Worm (Caenorhabditis elegans): ENCODE measurements around the gene F49E8.6.

F49E8.6 gene

DNA sequence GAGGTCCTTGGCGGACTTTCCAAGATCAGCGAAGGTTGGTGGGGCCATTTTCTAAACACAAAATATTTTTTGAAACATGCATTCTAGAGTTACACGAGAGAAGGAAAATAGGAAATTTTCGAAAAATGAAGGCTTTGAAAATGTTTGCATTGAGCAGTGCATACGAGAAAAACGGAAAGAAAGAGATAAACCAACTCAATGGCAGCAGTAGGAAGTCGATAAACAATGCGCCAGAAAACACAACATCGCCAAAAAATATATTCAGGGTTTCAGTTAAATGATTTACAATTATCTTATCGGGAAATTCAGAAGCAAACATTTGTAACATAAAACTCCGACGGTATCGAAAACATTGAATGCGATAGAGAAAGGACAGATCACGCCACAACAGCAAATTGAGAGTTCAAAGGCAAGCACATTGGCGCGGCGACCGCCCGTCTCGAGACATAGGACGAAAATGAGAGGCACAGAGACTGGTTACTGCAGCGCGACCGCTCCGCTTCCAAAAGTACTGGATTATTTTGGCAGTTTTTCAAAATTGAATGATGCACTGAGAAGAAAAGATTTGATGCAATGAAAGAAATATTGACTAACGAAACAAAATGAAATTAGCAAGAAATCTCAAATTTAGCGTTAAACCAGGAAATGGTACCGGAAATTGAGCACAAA, 46.5 kb downstream of the F49E8.6 start, which contains the start of the genes vdac-1 and R05G6.5 (continued):
- TF ChIP-seq ztf-18 (tag; optimal IDR thresholded peaks at IDR 0.05), result peak; percentile 42
- no peak for TF ChIP-seq lir-1 (GFP tag; conservative IDR thresholded peaks at IDR 0.05)
- peak; percentile 45 for TF ChIP-seq repo-1 (tag; optimal IDR thresholded peaks at IDR 0.05)
- TF ChIP-seq madf-6 (GFP tag; IDR thresholded peaks at IDR 0.05), result peak; percentile 45; the same call in 1 of the 2 replicates
- TF ChIP-seq zfh-2 (GFP tag; conservative IDR thresholded peaks at IDR 0.05), result no peak; the same call in none of the 2 replicates
- TF ChIP-seq atf-7 (tag; optimal IDR thresholded peaks at IDR 0.05), result peak; percentile 44
- TF ChIP-seq B0019.2 (GFP tag; conservative IDR thresholded peaks at IDR 0.05), result no peak
- TF ChIP-seq sdz-38 (tag; optimal IDR thresholded peaks at IDR 0.05), result no peak
- TF ChIP-seq athp-1 (tag; optimal IDR thresholded peaks at IDR 0.05), result peak; percentile 38
- peak; percentile 54; the same call in 1 of the 2 replicates for TF ChIP-seq K11D2.4 (GFP tag; IDR thresholded peaks at IDR 0.05)
- peak; percentile 80 for TF ChIP-seq attf-5 (GFP tag; optimal IDR thresholded peaks at IDR 0.05)
- no peak for TF ChIP-seq aptf-3 (GFP tag; IDR thresholded peaks at IDR 0.05)
- no peak for TF ChIP-seq B0261.1 (tag; optimal IDR thresholded peaks at IDR 0.05)
- no peak for TF ChIP-seq nhr-179 (tag; optimal IDR thresholded peaks at IDR 0.05)
- TF ChIP-seq ztf-25 (GFP tag; IDR thresholded peaks at IDR 0.05), result no peak
- no peak for TF ChIP-seq unc-130 (GFP tag; optimal IDR thresholded peaks at IDR 0.05)
- no peak for TF ChIP-seq bed-2 (GFP tag; IDR thresholded peaks at IDR 0.05)
- no peak; the same call in 1 of the 2 replicates for TF ChIP-seq Y67H2A.10 (GFP tag; conservative IDR thresholded peaks at IDR 0.05)
- TF ChIP-seq zim-3 (tag; optimal IDR thresholded peaks at IDR 0.05), result no peak
- no peak for TF ChIP-seq let-526 (GFP tag; IDR thresholded peaks at IDR 0.05)
- no peak for TF ChIP-seq snpc-1.1 (tag; optimal IDR thresholded peaks at IDR 0.05; ENCODE audit: insufficient read depth)
- no peak for TF ChIP-seq nhr-120 (GFP tag; IDR thresholded peaks at IDR 0.05)
- TF ChIP-seq F39B2.1 (GFP tag; IDR thresholded peaks at IDR 0.05), result no peak
- TF ChIP-seq T26A5.8 (tag; optimal IDR thresholded peaks at IDR 0.05), result no peak
- no peak for TF ChIP-seq ceh-91 (GFP tag; IDR thresholded peaks at IDR 0.05)
- peak; percentile 35 for TF ChIP-seq F52B5.7 (tag; optimal IDR thresholded peaks at IDR 0.05)
- no peak for TF ChIP-seq nhr-90 (tag; optimal IDR thresholded peaks at IDR 0.05)
- no peak for TF ChIP-seq sptf-2 (GFP tag; optimal IDR thresholded peaks at IDR 0.05)
- TF ChIP-seq nfya-2 (GFP tag; IDR thresholded peaks at IDR 0.05), result no peak
- no peak for TF ChIP-seq ccch-3 (GFP tag; optimal IDR thresholded peaks at IDR 0.05)
- TF ChIP-seq mcd-1 (GFP tag; IDR thresholded peaks at IDR 0.05), result peak; percentile 75
- no peak for TF ChIP-seq F57C9.4 (tag; optimal IDR thresholded peaks at IDR 0.05)
- peak; percentile 65 for TF ChIP-seq somi-1 (GFP tag; optimal IDR thresholded peaks at IDR 0.05)
- TF ChIP-seq egl-44 (GFP tag; IDR thresholded peaks at IDR 0.05), result no peak
- TF ChIP-seq ama-1 (optimal IDR thresholded peaks at IDR 0.05), result no peak
- no peak for TF ChIP-seq ama-1 (GFP tag; optimal IDR thresholded peaks at IDR 0.05)
- no peak for TF ChIP-seq hmg-20 (GFP tag; IDR thresholded peaks at IDR 0.05)
- no peak for TF ChIP-seq nfya-1 (tag; optimal IDR thresholded peaks at IDR 0.05; ENCODE audit: borderline replicate concordance, insufficient read depth)
- no peak for TF ChIP-seq D2030.7 (GFP tag; IDR thresholded peaks at IDR 0.05)
- TF ChIP-seq nhr-80 (tag; optimal IDR thresholded peaks at IDR 0.05), result peak; percentile 97
- TF ChIP-seq Y79H2A.3 (GFP tag; conservative IDR thresholded peaks at IDR 0.05), result no peak
- peak; percentile 87 for TF ChIP-seq ekl-4 (GFP tag; IDR thresholded peaks at IDR 0.05)
- TF ChIP-seq rcor-1 (GFP tag; IDR thresholded peaks at IDR 0.05), result peak; percentile 39; the same call in 1 of the 2 replicates
- TF ChIP-seq ceh-58 (GFP tag; IDR thresholded peaks at IDR 0.05), result no peak
- peak; percentile 67 for TF ChIP-seq attf-3 (GFP tag; conservative IDR thresholded peaks at IDR 0.05)
- no peak for TF ChIP-seq aptf-2 (GFP tag; conservative IDR thresholded peaks at IDR 0.05)
- peak; percentile 25 for TF ChIP-seq F23B12.7 (tag; optimal IDR thresholded peaks at IDR 0.05; ENCODE audit: insufficient read depth)
- no peak for TF ChIP-seq ztf-3 (GFP tag; optimal IDR thresholded peaks at IDR 0.05)
- peak; percentile 48 for TF ChIP-seq ets-4 (GFP tag; optimal IDR thresholded peaks at IDR 0.05)

All from whole organism, young adult.